Worm (Caenorhabditis elegans) whole organism, late embryonic: ENCODE results near the gene wrt-6.
A peak's percentile ranks its signal among the peaks of the same experiment; 100 is the strongest.

Experiments
- F13H6.1 ChIP-seq: sonication (generic microtip); optimal IDR thresholded peaks from 2 replicates; lab custom pipeline; 2016; ENCODE audit warnings: missing genetic modification characterization, missing compliant biosample characterization
- K02D7.2 ChIP-seq: sonication (generic microtip); optimal IDR thresholded peaks from 2 replicates; lab custom pipeline; 2017; ENCODE audit warnings: mild to moderate bottlenecking, missing genetic modification characterization, missing compliant biosample characterization
- Y22D7AL.16 ChIP-seq: sonication (generic microtip); optimal IDR thresholded peaks from 2 replicates; lab custom pipeline; 2016; ENCODE audit warnings: missing genetic modification characterization, missing compliant biosample characterization
- ahr-1 ChIP-seq: sonication (generic microtip); optimal IDR thresholded peaks from 2 replicates; lab custom pipeline; 2016; ENCODE audit warnings: missing genetic modification characterization, missing compliant biosample characterization
- ceh-18 ChIP-seq: sonication (generic microtip); optimal IDR thresholded peaks from 2 replicates; lab custom pipeline; 2016; ENCODE audit warnings: missing genetic modification characterization, missing compliant biosample characterization
- ceh-19 ChIP-seq: fragments of 200-800 bp; sonication (Bioruptor generic); optimal IDR thresholded peaks from 2 replicates; lab custom pipeline; 2018; ENCODE audit warnings: mild to moderate bottlenecking, missing genetic modification characterization, missing compliant biosample characterization
- ceh-2 ChIP-seq: sonication (generic microtip); optimal IDR thresholded peaks from 2 replicates; lab custom pipeline; 2016; ENCODE audit warnings: missing genotype, missing genetic modification characterization, missing compliant biosample characterization
- ceh-22 ChIP-seq: sonication (generic microtip); optimal IDR thresholded peaks from 2 replicates; lab custom pipeline; 2017; ENCODE audit warnings: missing biosample characterization, missing genetic modification characterization
- ceh-30 ChIP-seq: fragments of 150-350 bp; optimal IDR thresholded peaks from 2 replicates; lab custom pipeline; 2014; ENCODE audit warnings: missing biosample characterization, missing genetic modification characterization
- ceh-31 ChIP-seq: sonication (generic microtip); optimal IDR thresholded peaks from 2 replicates; lab custom pipeline; 2016; ENCODE audit warnings: missing genetic modification characterization, missing compliant biosample characterization
- ceh-34 ChIP-seq: sonication (generic microtip); optimal IDR thresholded peaks from 2 replicates; lab custom pipeline; 2016; ENCODE audit warnings: mild to moderate bottlenecking, missing genetic modification characterization, missing compliant biosample characterization
- ceh-45 ChIP-seq: fragments of 200-800 bp; sonication (Bioruptor generic); IDR thresholded peaks from 2 replicates; pipeline ENCODE4 v1.3.6; 2022; ENCODE audit warnings: missing genetic modification reagents, missing genetic modification characterization, missing compliant biosample characterization
- ceh-48 ChIP-seq: sonication (generic microtip); optimal IDR thresholded peaks from 2 replicates; lab custom pipeline; 2016; ENCODE audit warnings: missing genetic modification characterization, inconsistent platforms, missing compliant biosample characterization
- ceh-6 ChIP-seq: fragments of 200-800 bp; sonication (Bioruptor generic); optimal IDR thresholded peaks from 2 replicates; lab custom pipeline; 2018; ENCODE audit warnings: mild to moderate bottlenecking, missing genetic modification characterization, missing compliant biosample characterization
- che-1 ChIP-seq: sonication (generic microtip); optimal IDR thresholded peaks from 2 replicates; lab custom pipeline; 2016; ENCODE audit warnings: mild to moderate bottlenecking, missing genetic modification characterization, missing compliant biosample characterization
- dmd-4 ChIP-seq: sonication (generic microtip); optimal IDR thresholded peaks from 2 replicates; lab custom pipeline; 2016; ENCODE audit warnings: borderline replicate concordance, missing genetic modification characterization, missing compliant biosample characterization
- dve-1 ChIP-seq: sonication (generic microtip); optimal IDR thresholded peaks from 2 replicates; lab custom pipeline; 2017; ENCODE audit warnings: antibody characterized with exemption, mild to moderate bottlenecking, missing genetic modification characterization, missing compliant biosample characterization
- elt-4 ChIP-seq: sonication (generic microtip); optimal IDR thresholded peaks from 2 replicates; lab custom pipeline; 2016; ENCODE audit warnings: missing genetic modification characterization, missing compliant biosample characterization
- eyg-1 ChIP-seq: sonication (generic microtip); optimal IDR thresholded peaks from 2 replicates; lab custom pipeline; 2016; ENCODE audit warnings: missing genotype, missing genetic modification characterization, missing compliant biosample characterization
- fax-1 ChIP-seq: sonication (generic microtip); optimal IDR thresholded peaks from 2 replicates; lab custom pipeline; 2016; ENCODE audit warnings: missing genotype, missing genetic modification characterization, missing compliant biosample characterization
- fkh-10 ChIP-seq: fragments of 150-350 bp; optimal IDR thresholded peaks from 2 replicates; lab custom pipeline; 2014; ENCODE audit warnings: missing biosample characterization, missing genetic modification reagents, missing genetic modification characterization
- fkh-6 ChIP-seq: sonication (generic microtip); optimal IDR thresholded peaks from 2 replicates; lab custom pipeline; 2016; ENCODE audit warnings: missing genetic modification characterization, missing compliant biosample characterization
- gmeb-2 ChIP-seq: sonication (generic microtip); optimal IDR thresholded peaks from 2 replicates; lab custom pipeline; 2016; ENCODE audit warnings: missing genetic modification characterization, inconsistent platforms, missing compliant biosample characterization
- hlh-13 ChIP-seq: fragments of 200-800 bp; sonication (Bioruptor generic); optimal IDR thresholded peaks from 2 replicates; lab custom pipeline; 2018; ENCODE audit warnings: mild to moderate bottlenecking, missing genetic modification characterization, missing compliant biosample characterization
- hlh-15 ChIP-seq: sonication (generic microtip); optimal IDR thresholded peaks from 2 replicates; lab custom pipeline; 2016; ENCODE audit warnings: missing genetic modification characterization, missing compliant biosample characterization
- hlh-6 ChIP-seq: sonication (generic microtip); optimal IDR thresholded peaks from 2 replicates; lab custom pipeline; 2016; ENCODE audit warnings: missing genotype, missing genetic modification characterization, missing compliant biosample characterization
- hlh-8 ChIP-seq: sonication (generic microtip); optimal IDR thresholded peaks from 2 replicates; lab custom pipeline; 2016; ENCODE audit warnings: missing genotype, missing genetic modification characterization, missing compliant biosample characterization
- lin-11 ChIP-seq: fragments of 200-800 bp; sonication (Bioruptor generic); optimal IDR thresholded peaks from 2 replicates; lab custom pipeline; 2018; ENCODE audit warnings: mild to moderate bottlenecking, missing genetic modification characterization, missing compliant biosample characterization
- madf-2 ChIP-seq: sonication (generic microtip); optimal IDR thresholded peaks from 2 replicates; lab custom pipeline; 2017; ENCODE audit warnings: missing genetic modification characterization, missing compliant biosample characterization
- mec-3 ChIP-seq: sonication (generic microtip); optimal IDR thresholded peaks from 2 replicates; lab custom pipeline; 2016; ENCODE audit warnings: borderline replicate concordance, missing genetic modification characterization, missing compliant biosample characterization
- nfya-1 ChIP-seq: sonication (generic microtip); optimal IDR thresholded peaks from 2 replicates; lab custom pipeline; 2017; ENCODE audit warnings: missing genetic modification characterization, mild to moderate bottlenecking, missing compliant biosample characterization, antibody characterized with exemption, moderate library complexity
- nhr-11 ChIP-seq: fragments of 150-350 bp; optimal IDR thresholded peaks from 2 replicates; lab custom pipeline; 2014; ENCODE audit warnings: missing biosample characterization, missing genetic modification characterization
- nhr-232 ChIP-seq: sonication (generic microtip); optimal IDR thresholded peaks from 2 replicates; lab custom pipeline; 2016; ENCODE audit warnings: missing genetic modification characterization, missing compliant biosample characterization
- odd-2 ChIP-seq: sonication (generic microtip); optimal IDR thresholded peaks from 2 replicates; lab custom pipeline; 2017; ENCODE audit warnings: antibody characterized with exemption, mild to moderate bottlenecking, missing genetic modification characterization, missing compliant biosample characterization
- pat-9 ChIP-seq: fragments of 200-800 bp; sonication (Bioruptor generic); optimal IDR thresholded peaks from 2 replicates; lab custom pipeline; 2018; ENCODE audit warnings: mild to moderate bottlenecking, missing genetic modification characterization, moderate library complexity, missing compliant biosample characterization
- pax-1 ChIP-seq: fragments of 150-350 bp; optimal IDR thresholded peaks from 2 replicates; lab custom pipeline; 2014; ENCODE audit warnings: missing biosample characterization, missing genetic modification characterization
- pqm-1 ChIP-seq: sonication (generic microtip); optimal IDR thresholded peaks from 2 replicates; lab custom pipeline; 2016; ENCODE audit warnings: missing genetic modification characterization, missing compliant biosample characterization
- pros-1 ChIP-seq: fragments of 150-350 bp; optimal IDR thresholded peaks from 2 replicates; lab custom pipeline; 2014; ENCODE audit warnings: missing biosample characterization, missing genetic modification reagents, missing genetic modification characterization
- ref-2 ChIP-seq: sonication (generic microtip); optimal IDR thresholded peaks from 2 replicates; lab custom pipeline; 2016; ENCODE audit warnings: missing genetic modification characterization, missing compliant biosample characterization
- sdc-2 ChIP-seq: sonication (generic microtip); optimal IDR thresholded peaks from 2 replicates; lab custom pipeline; 2016; ENCODE audit warnings: missing genotype, missing genetic modification characterization, missing compliant biosample characterization
- sox-2 ChIP-seq: fragments of 200-800 bp; sonication (Bioruptor generic); IDR thresholded peaks from 2 replicates; pipeline ENCODE4 v1.3.6; 2022; ENCODE audit warnings: missing genetic modification reagents, missing genetic modification characterization, missing compliant biosample characterization
- sox-4 ChIP-seq: sonication (generic microtip); optimal IDR thresholded peaks from 2 replicates; lab custom pipeline; 2017; ENCODE audit warnings: mild to moderate bottlenecking, missing genetic modification characterization, inconsistent platforms, missing compliant biosample characterization
- syd-9 ChIP-seq: sonication (generic microtip); optimal IDR thresholded peaks from 2 replicates; lab custom pipeline; 2016; ENCODE audit warnings: mild to moderate bottlenecking, missing genetic modification characterization, moderate library complexity, missing compliant biosample characterization
- tbx-2 ChIP-seq: sonication (generic microtip); optimal IDR thresholded peaks from 2 replicates; lab custom pipeline; 2016; ENCODE audit warnings: missing genetic modification characterization, missing compliant biosample characterization
- ttx-3 ChIP-seq: sonication (generic microtip); optimal IDR thresholded peaks from 2 replicates; lab custom pipeline; 2016; ENCODE audit warnings: missing genetic modification reagents, missing genetic modification characterization, missing compliant biosample characterization
- unc-42 ChIP-seq: sonication (generic microtip); optimal IDR thresholded peaks from 2 replicates; lab custom pipeline; 2016; ENCODE audit warnings: missing genotype, missing genetic modification characterization, missing compliant biosample characterization
- unc-55 ChIP-seq: sonication (generic microtip); optimal IDR thresholded peaks from 2 replicates; lab custom pipeline; 2017; ENCODE audit warnings: missing biosample characterization, missing genetic modification reagents, missing genetic modification characterization
- zip-5 ChIP-seq: sonication (generic microtip); optimal IDR thresholded peaks from 2 replicates; lab custom pipeline; 2016; ENCODE audit warnings: missing genetic modification characterization, missing compliant biosample characterization
- ztf-16 ChIP-seq: sonication (generic microtip); optimal IDR thresholded peaks from 2 replicates; lab custom pipeline; 2017; ENCODE audit warnings: missing genetic modification characterization, missing compliant biosample characterization

The wrt-6 gene

ce11 chrX:3472226-3472625, 7.8 kb upstream of the wrt-6 start (continued):
- TF ChIP-seq madf-2 (tag; lab: Kevin White, UChicago) (no peak), fkh-6 (tag; lab: Kevin White, UChicago) (no peak), ceh-34 (tag; lab: Kevin White, UChicago) (peak; percentile 48), Y22D7AL.16 (tag; lab: Kevin White, UChicago) (no peak), syd-9 (tag; lab: Kevin White, UChicago) (peak; percentile 69), unc-55 (GFP tag; lab: Kevin White, UChicago) (peak; percentile 65), pat-9 (tag; lab: Kevin White, UChicago) (no peak), nhr-232 (tag; lab: Kevin White, UChicago) (peak; percentile 47), ahr-1 (tag; lab: Kevin White, UChicago) (no peak), che-1 (tag; lab: Kevin White, UChicago) (peak; percentile 45), ceh-45 (GFP tag; lab: Robert Waterston, UW) (no peak), eyg-1 (tag; lab: Kevin White, UChicago) (peak; percentile 25), unc-42 (tag; lab: Kevin White, UChicago) (no peak), elt-4 (no peak), ceh-18 (tag; lab: Kevin White, UChicago) (peak; percentile 30), hlh-13 (GFP tag; lab: Kevin White, UChicago) (no peak), dve-1 (tag; lab: Kevin White, UChicago) (no peak), F13H6.1 (tag; lab: Kevin White, UChicago) (no peak), ceh-6 (GFP tag; lab: Kevin White, UChicago) (no peak), ref-2 (tag; lab: Kevin White, UChicago) (peak; percentile 83), pax-1 (tag; lab: Kevin White, UChicago) (no peak), ceh-30 (tag; lab: Kevin White, UChicago) (no peak), hlh-6 (peak; percentile 31), ztf-16 (tag; lab: Kevin White, UChicago) (no peak), tbx-2 (tag; lab: Kevin White, UChicago) (peak; percentile 71), fax-1 (tag; lab: Kevin White, UChicago) (no peak), zip-5 (no peak), ttx-3 (tag; lab: Kevin White, UChicago) (no peak), gmeb-2 (tag; lab: Kevin White, UChicago) (no peak), sox-4 (tag; lab: Kevin White, UChicago) (no peak), dmd-4 (tag; lab: Kevin White, UChicago) (no peak), nfya-1 (tag; lab: Kevin White, UChicago) (peak; percentile 38), nhr-11 (no peak), pqm-1 (tag; lab: Kevin White, UChicago) (no peak), ceh-19 (GFP tag; lab: Kevin White, UChicago) (no peak), hlh-15 (tag; lab: Kevin White, UChicago) (no peak), ceh-48 (tag; lab: Kevin White, UChicago) (no peak), ceh-22 (tag; lab: Kevin White, UChicago) (no peak), pros-1 (peak; percentile 6), sdc-2 (tag; lab: Kevin White, UChicago) (peak; percentile 62), hlh-8 (tag; lab: Kevin White, UChicago) (no peak), mec-3 (tag; lab: Kevin White, UChicago) (no peak), K02D7.2 (tag; lab: Kevin White, UChicago) (no peak), ceh-31 (tag; lab: Kevin White, UChicago) (peak; percentile 80), odd-2 (no peak), ceh-2 (tag; lab: Kevin White, UChicago) (peak; percentile 26), sox-2 (GFP tag; lab: Robert Waterston, UW) (peak; percentile 64), lin-11 (tag; lab: Kevin White, UChicago) (no peak), fkh-10 (GFP tag; lab: Kevin White, UChicago) (no peak)
